Worm (Caenorhabditis elegans) whole organism, late embryonic: Measurements from ENCODE around the gene wdr-54.

Experiments
- F13H6.1 ChIP-seq: sonication (generic microtip); optimal IDR thresholded peaks from 2 replicates; lab custom pipeline; 2016; ENCODE audit warnings: missing genetic modification characterization, missing compliant biosample characterization
- ceh-14 ChIP-seq: sonication (generic microtip); optimal IDR thresholded peaks from 2 replicates; lab custom pipeline; 2016; ENCODE audit warnings: missing genotype, missing genetic modification characterization, missing compliant biosample characterization
- ceh-18 ChIP-seq: sonication (generic microtip); optimal IDR thresholded peaks from 2 replicates; lab custom pipeline; 2016; ENCODE audit warnings: missing genetic modification characterization, missing compliant biosample characterization
- ceh-19 ChIP-seq: fragments of 200-800 bp; sonication (Bioruptor generic); optimal IDR thresholded peaks from 2 replicates; lab custom pipeline; 2018; ENCODE audit warnings: mild to moderate bottlenecking, missing genetic modification characterization, missing compliant biosample characterization
- ceh-31 ChIP-seq: sonication (generic microtip); optimal IDR thresholded peaks from 2 replicates; lab custom pipeline; 2016; ENCODE audit warnings: missing genetic modification characterization, missing compliant biosample characterization
- ceh-34 ChIP-seq: sonication (generic microtip); optimal IDR thresholded peaks from 2 replicates; lab custom pipeline; 2016; ENCODE audit warnings: mild to moderate bottlenecking, missing genetic modification characterization, missing compliant biosample characterization
- ceh-48 ChIP-seq: sonication (generic microtip); optimal IDR thresholded peaks from 2 replicates; lab custom pipeline; 2016; ENCODE audit warnings: missing genetic modification characterization, inconsistent platforms, missing compliant biosample characterization
- dmd-4 ChIP-seq: sonication (generic microtip); optimal IDR thresholded peaks from 2 replicates; lab custom pipeline; 2016; ENCODE audit warnings: borderline replicate concordance, missing genetic modification characterization, missing compliant biosample characterization
- dve-1 ChIP-seq: sonication (generic microtip); optimal IDR thresholded peaks from 2 replicates; lab custom pipeline; 2017; ENCODE audit warnings: antibody characterized with exemption, mild to moderate bottlenecking, missing genetic modification characterization, missing compliant biosample characterization
- elt-2 ChIP-seq: sonication (generic microtip); optimal IDR thresholded peaks from 2 replicates; lab custom pipeline; 2016; ENCODE audit warnings: missing genetic modification reagents, missing genetic modification characterization, missing compliant biosample characterization
- fkh-10 ChIP-seq: fragments of 150-350 bp; optimal IDR thresholded peaks from 2 replicates; lab custom pipeline; 2014; ENCODE audit warnings: missing biosample characterization, missing genetic modification reagents, missing genetic modification characterization
- fkh-6 ChIP-seq: sonication (generic microtip); optimal IDR thresholded peaks from 2 replicates; lab custom pipeline; 2016; ENCODE audit warnings: missing genetic modification characterization, missing compliant biosample characterization
- gmeb-2 ChIP-seq: sonication (generic microtip); optimal IDR thresholded peaks from 2 replicates; lab custom pipeline; 2016; ENCODE audit warnings: missing genetic modification characterization, inconsistent platforms, missing compliant biosample characterization
- hlh-30 ChIP-seq: sonication (generic microtip); optimal IDR thresholded peaks from 2 replicates; lab custom pipeline; 2017; ENCODE audit warnings: antibody characterized with exemption, missing genetic modification characterization, missing compliant biosample characterization; ENCODE audit not compliant: insufficient read depth
- hlh-6 ChIP-seq: sonication (generic microtip); optimal IDR thresholded peaks from 2 replicates; lab custom pipeline; 2016; ENCODE audit warnings: missing genotype, missing genetic modification characterization, missing compliant biosample characterization
- hlh-8 ChIP-seq: sonication (generic microtip); optimal IDR thresholded peaks from 2 replicates; lab custom pipeline; 2016; ENCODE audit warnings: missing genotype, missing genetic modification characterization, missing compliant biosample characterization
- mec-3 ChIP-seq: sonication (generic microtip); optimal IDR thresholded peaks from 2 replicates; lab custom pipeline; 2016; ENCODE audit warnings: borderline replicate concordance, missing genetic modification characterization, missing compliant biosample characterization
- nfya-1 ChIP-seq: sonication (generic microtip); optimal IDR thresholded peaks from 2 replicates; lab custom pipeline; 2017; ENCODE audit warnings: missing genetic modification characterization, mild to moderate bottlenecking, missing compliant biosample characterization, antibody characterized with exemption, moderate library complexity
- odd-2 ChIP-seq: sonication (generic microtip); optimal IDR thresholded peaks from 2 replicates; lab custom pipeline; 2017; ENCODE audit warnings: antibody characterized with exemption, mild to moderate bottlenecking, missing genetic modification characterization, missing compliant biosample characterization
- pag-3 ChIP-seq: sonication (generic microtip); optimal IDR thresholded peaks from 2 replicates; lab custom pipeline; 2016; ENCODE audit warnings: missing compliant biosample characterization, missing genetic modification characterization, borderline replicate concordance
- pat-9 ChIP-seq: fragments of 200-800 bp; sonication (Bioruptor generic); optimal IDR thresholded peaks from 2 replicates; lab custom pipeline; 2018; ENCODE audit warnings: mild to moderate bottlenecking, missing genetic modification characterization, moderate library complexity, missing compliant biosample characterization
- pha-4 ChIP-seq: fragments of 150-350 bp; optimal IDR thresholded peaks from 2 replicates; lab custom pipeline; 2018; ENCODE audit warnings: missing biosample characterization, missing genetic modification reagents, missing genetic modification characterization
- pros-1 ChIP-seq: fragments of 150-350 bp; optimal IDR thresholded peaks from 2 replicates; lab custom pipeline; 2014; ENCODE audit warnings: missing biosample characterization, missing genetic modification reagents, missing genetic modification characterization
- ref-2 ChIP-seq: sonication (generic microtip); optimal IDR thresholded peaks from 2 replicates; lab custom pipeline; 2016; ENCODE audit warnings: missing genetic modification characterization, missing compliant biosample characterization
- rnt-1 ChIP-seq: sonication (generic microtip); optimal IDR thresholded peaks from 2 replicates; lab custom pipeline; 2016; ENCODE audit warnings: missing genetic modification characterization, missing compliant biosample characterization
- sdc-2 ChIP-seq: sonication (generic microtip); optimal IDR thresholded peaks from 2 replicates; lab custom pipeline; 2016; ENCODE audit warnings: missing genotype, missing genetic modification characterization, missing compliant biosample characterization
- sox-2 ChIP-seq: fragments of 200-800 bp; sonication (Bioruptor generic); IDR thresholded peaks from 2 replicates; pipeline ENCODE4 v1.3.6; 2022; ENCODE audit warnings: missing genetic modification reagents, missing genetic modification characterization, missing compliant biosample characterization
- syd-9 ChIP-seq: sonication (generic microtip); optimal IDR thresholded peaks from 2 replicates; lab custom pipeline; 2016; ENCODE audit warnings: mild to moderate bottlenecking, missing genetic modification characterization, moderate library complexity, missing compliant biosample characterization
- tbx-2 ChIP-seq: sonication (generic microtip); optimal IDR thresholded peaks from 2 replicates; lab custom pipeline; 2016; ENCODE audit warnings: missing genetic modification characterization, missing compliant biosample characterization
- tbx-7 ChIP-seq: sonication (generic microtip); optimal IDR thresholded peaks from 2 replicates; lab custom pipeline; 2016; ENCODE audit warnings: missing genotype, missing genetic modification characterization, missing compliant biosample characterization
- unc-42 ChIP-seq: sonication (generic microtip); optimal IDR thresholded peaks from 2 replicates; lab custom pipeline; 2016; ENCODE audit warnings: missing genotype, missing genetic modification characterization, missing compliant biosample characterization
- unc-55 ChIP-seq: sonication (generic microtip); optimal IDR thresholded peaks from 2 replicates; lab custom pipeline; 2017; ENCODE audit warnings: missing biosample characterization, missing genetic modification reagents, missing genetic modification characterization
- ztf-16 ChIP-seq: sonication (generic microtip); optimal IDR thresholded peaks from 2 replicates; lab custom pipeline; 2017; ENCODE audit warnings: missing genetic modification characterization, missing compliant biosample characterization

wdr-54 gene

DNA sequence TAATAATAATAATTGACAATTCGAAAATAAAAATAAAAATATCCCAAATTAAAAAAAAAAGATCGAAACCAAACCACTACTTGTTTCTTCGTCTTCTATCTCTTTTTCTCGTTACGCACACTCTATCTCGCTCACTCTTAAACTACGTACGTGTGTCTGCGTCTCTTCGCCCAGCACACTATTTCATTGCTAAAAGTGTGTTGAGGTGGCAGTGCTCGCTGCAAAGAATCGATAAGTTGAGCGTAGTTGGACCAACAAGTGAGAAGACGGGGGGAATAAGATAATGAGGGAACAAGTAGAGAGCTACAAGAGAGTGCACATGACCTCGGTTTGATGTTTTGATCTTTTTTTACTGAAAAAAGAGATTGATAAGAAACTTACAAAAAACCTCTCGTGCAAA, 2.8 kb upstream of the wdr-54 start:
- TF ChIP-seq unc-55 (GFP tag; lab: Kevin White, UChicago) = no peak
- peak; percentile 92 for TF ChIP-seq ceh-48 (tag; lab: Kevin White, UChicago)
- TF ChIP-seq nfya-1 = peak; percentile 33
- peak; percentile 16 for TF ChIP-seq elt-2 (tag; lab: Kevin White, UChicago)
- peak; percentile 47 for TF ChIP-seq sdc-2 (tag; lab: Kevin White, UChicago)
- no peak for TF ChIP-seq tbx-7 (tag; lab: Kevin White, UChicago)
- TF ChIP-seq unc-42 (tag; lab: Kevin White, UChicago) = peak; percentile 41
- TF ChIP-seq tbx-2 = peak; percentile 41
- peak; percentile 65 for TF ChIP-seq ceh-31 (tag; lab: Kevin White, UChicago)
- TF ChIP-seq hlh-30 (tag; lab: Kevin White, UChicago) = peak; percentile 15

DNA sequence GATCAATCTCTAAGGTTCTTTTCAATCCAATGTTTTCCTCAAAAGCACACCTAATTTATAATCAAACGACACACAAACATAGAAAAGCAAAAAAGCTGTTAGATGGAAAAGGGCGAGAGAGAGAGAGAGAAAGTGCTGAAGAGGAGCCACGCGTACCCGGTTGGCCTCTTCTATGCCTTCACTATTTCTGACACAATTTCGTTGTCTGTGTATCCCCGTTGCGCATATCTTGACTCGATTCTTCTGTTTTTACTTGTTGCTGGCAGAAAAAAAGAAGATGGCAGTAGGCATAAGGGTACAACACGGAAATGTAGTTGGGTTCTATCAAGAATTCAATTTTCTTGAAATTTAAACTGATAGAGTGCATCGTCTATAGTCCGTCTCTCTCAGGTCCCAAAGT, 1.2 kb upstream of the wdr-54 start:
- no peak for TF ChIP-seq pag-3 (tag; lab: Kevin White, UChicago)
- TF ChIP-seq ceh-19 (GFP tag; lab: Kevin White, UChicago) = peak; percentile 6
- peak; percentile 58 for TF ChIP-seq sdc-2 (tag; lab: Kevin White, UChicago)
- TF ChIP-seq fkh-6 (tag; lab: Kevin White, UChicago) = no peak
- peak; percentile 35 for TF ChIP-seq ref-2
- peak; percentile 6 for TF ChIP-seq pros-1
- peak; percentile 51 for TF ChIP-seq ceh-18 (tag; lab: Kevin White, UChicago)
- peak; percentile 9 for TF ChIP-seq rnt-1 (tag; lab: Kevin White, UChicago)
- no peak for TF ChIP-seq hlh-6 (tag; lab: Kevin White, UChicago)
- TF ChIP-seq tbx-2 = peak; percentile 78
- no peak for TF ChIP-seq sox-2 (GFP tag; lab: Robert Waterston, UW)
- peak; percentile 72 for TF ChIP-seq dve-1
- peak; percentile 70 for TF ChIP-seq ceh-31 (tag; lab: Kevin White, UChicago)
- peak; percentile 65 for TF ChIP-seq nfya-1
- TF ChIP-seq unc-55 (GFP tag; lab: Kevin White, UChicago) = peak; percentile 74
- TF ChIP-seq fkh-10 = no peak
- no peak for TF ChIP-seq ceh-48 (tag; lab: Kevin White, UChicago)
- peak; percentile 36 for TF ChIP-seq ceh-34 (tag; lab: Kevin White, UChicago)
- peak; percentile 25 for TF ChIP-seq ceh-14 (tag; lab: Kevin White, UChicago)
- TF ChIP-seq odd-2 (tag; lab: Kevin White, UChicago) = no peak
- peak; percentile 94 for TF ChIP-seq unc-42 (tag; lab: Kevin White, UChicago)
- no peak for TF ChIP-seq hlh-30 (tag; lab: Kevin White, UChicago)

DNA sequence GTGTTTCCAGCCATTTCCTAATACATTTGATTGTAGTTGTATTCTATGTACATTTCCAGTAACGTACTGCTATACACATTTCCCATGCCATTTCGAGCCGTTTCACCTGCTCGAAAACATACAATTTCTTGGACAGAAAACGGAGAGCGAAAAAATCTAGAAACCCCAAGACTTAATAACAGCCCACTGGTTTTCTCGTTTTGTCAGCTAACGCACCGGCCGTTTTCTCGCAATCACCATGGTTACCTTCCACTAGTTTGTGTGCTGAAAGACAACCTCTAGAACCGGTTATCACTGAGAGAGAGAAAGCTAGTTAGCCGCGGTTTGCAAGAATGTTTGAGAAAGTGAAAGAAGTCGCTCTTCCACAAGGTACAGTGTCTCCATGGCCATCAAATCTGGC, 1.5 kb downstream of the wdr-54 start:
- no peak for TF ChIP-seq dmd-4 (tag; lab: Kevin White, UChicago)

DNA sequence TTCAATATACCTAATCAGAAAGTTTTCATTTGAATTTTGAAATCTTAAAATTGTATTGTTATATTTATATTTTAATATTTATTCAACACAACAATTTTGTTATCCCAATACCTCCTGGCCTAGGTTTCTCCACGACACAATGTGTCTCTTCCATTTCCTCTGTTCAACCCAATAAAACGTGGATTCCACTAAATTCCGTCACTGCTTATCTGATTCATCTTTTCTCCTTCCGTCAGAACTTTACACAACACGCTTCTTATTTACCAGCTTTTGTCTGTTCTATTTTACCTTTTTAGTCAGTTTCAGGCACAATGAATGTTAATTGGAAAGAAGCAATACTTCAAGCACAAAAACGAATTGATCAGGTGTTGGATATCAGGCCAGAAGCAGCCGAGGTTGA, 5.8 kb downstream of the wdr-54 start, which contains the start of gene F39H12.1:
F39H12.1 (plus strand) TSS at position 301 of the 400 bp plus-strand sequence.
- TF ChIP-seq hlh-8 (no peak), fkh-6 (tag; lab: Kevin White, UChicago) (no peak), tbx-2 (no peak)

DNA sequence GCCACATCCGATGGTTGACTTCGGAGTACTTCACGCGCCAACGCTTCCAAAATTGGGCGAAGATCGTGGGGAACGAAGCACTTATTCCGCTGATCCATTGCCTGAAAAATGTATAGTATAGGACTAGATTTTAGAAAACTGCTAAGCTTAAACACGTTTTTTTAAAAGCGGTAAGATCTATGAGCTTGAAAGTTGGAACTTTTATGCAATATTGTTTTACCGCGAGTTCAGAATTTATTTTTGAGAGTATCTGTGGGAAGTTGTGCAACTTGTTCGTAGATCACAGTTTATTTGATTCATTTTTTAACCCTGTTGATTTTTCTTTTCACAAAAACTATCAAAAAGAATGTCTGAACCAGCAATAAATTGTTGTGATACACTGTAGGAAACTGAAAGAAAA, 12.7 kb downstream of the wdr-54 start, which contains the start of gene F39H12.3:
F39H12.3 (minus strand) TSS at position 101 of the 400 bp plus-strand sequence.
- TF ChIP-seq pha-4 (no peak), dmd-4 (tag; lab: Kevin White, UChicago) (no peak), ref-2 (no peak), ceh-31 (tag; lab: Kevin White, UChicago) (no peak), tbx-7 (tag; lab: Kevin White, UChicago) (no peak), syd-9 (tag; lab: Kevin White, UChicago) (no peak), fkh-10 (no peak), pat-9 (tag; lab: Kevin White, UChicago) (no peak), mec-3 (tag; lab: Kevin White, UChicago) (no peak), gmeb-2 (tag; lab: Kevin White, UChicago) (no peak), ceh-18 (tag; lab: Kevin White, UChicago) (no peak), F13H6.1 (tag; lab: Kevin White, UChicago) (no peak), ztf-16 (tag; lab: Kevin White, UChicago) (no peak)
